Fruit fly (Drosophila melanogaster): Measurements from ENCODE around the gene Msp300.

Msp300 gene

dm6 chr2L:5095350-5095962 lies 5.2 kb upstream of the Msp300 start:
- TF ChIP-seq CG7556 (GFP tag; optimal IDR thresholded peaks at IDR 0.05), result no peak
- no peak for TF ChIP-seq sna (GFP tag; IDR thresholded peaks at IDR 0.05; ENCODE audit: partially characterized antibody)
- no peak for TF ChIP-seq zfh2 (GFP tag; optimal IDR thresholded peaks at IDR 0.05)
- no peak for TF ChIP-seq Dfd (GFP tag; optimal IDR thresholded peaks at IDR 0.05)
- no peak for TF ChIP-seq CG11093 (GFP tag; IDR thresholded peaks at IDR 0.05)
- TF ChIP-seq CG8290 (GFP tag; optimal IDR thresholded peaks at IDR 0.05), result no peak
- TF ChIP-seq CG8290 (tag; optimal IDR thresholded peaks at IDR 0.05), result peak in 1 of 2 experiments; percentile 46
- no peak for TF ChIP-seq CG17328 (GFP tag; IDR thresholded peaks at IDR 0.05)
- no peak for TF ChIP-seq Blimp-1 (GFP tag; optimal IDR thresholded peaks at IDR 0.05)
- TF ChIP-seq Nf-YA (GFP tag; IDR thresholded peaks at IDR 0.05), result no peak
- no peak for TF ChIP-seq Mrtf (GFP tag; IDR thresholded peaks at IDR 0.05)
- TF ChIP-seq NFAT (GFP tag; IDR thresholded peaks at IDR 0.05), result no peak
- no peak for TF ChIP-seq CG10979 (tag; optimal IDR thresholded peaks at IDR 0.05)
- no peak for TF ChIP-seq CG13624 (GFP tag; optimal IDR thresholded peaks at IDR 0.05)
- no peak for TF ChIP-seq CG8281 (tag; optimal IDR thresholded peaks at IDR 0.05)
- TF ChIP-seq dmrt99B (tag; optimal IDR thresholded peaks at IDR 0.05), result no peak
- no peak for TF ChIP-seq bab2 (GFP tag; optimal IDR thresholded peaks at IDR 0.05)
- TF ChIP-seq Hr51 (GFP tag; optimal IDR thresholded peaks at IDR 0.05), result no peak
- no peak for TF ChIP-seq CG9932 (GFP tag; IDR thresholded peaks at IDR 0.05)
- TF ChIP-seq CG10543 (GFP tag; optimal IDR thresholded peaks at IDR 0.05), result peak; percentile 74
- no peak for TF ChIP-seq HLH54F (GFP tag; optimal IDR thresholded peaks at IDR 0.05)
- TF ChIP-seq Bteb2 (GFP tag; optimal IDR thresholded peaks at IDR 0.05), result no peak
- TF ChIP-seq fd102C (GFP tag; optimal IDR thresholded peaks at IDR 0.05), result no peak
- TF ChIP-seq CG15011 (GFP tag; optimal IDR thresholded peaks at IDR 0.05), result no peak
- no peak for TF ChIP-seq CG3838 (GFP tag; optimal IDR thresholded peaks at IDR 0.05)
- no peak for TF ChIP-seq CG7839 (tag; optimal IDR thresholded peaks at IDR 0.05)
- TF ChIP-seq dmrt11E (tag; optimal IDR thresholded peaks at IDR 0.05), result no peak
- TF ChIP-seq PHDP (tag; optimal IDR thresholded peaks at IDR 0.05), result peak; percentile 23
- TF ChIP-seq Rfx (GFP tag; IDR thresholded peaks at IDR 0.05), result 0 out of 2 replicates have a peak, but pooled peaks have one; percentile 8
- no peak for TF ChIP-seq sc (optimal IDR thresholded peaks at IDR 0.05)
- TF ChIP-seq sc (GFP tag; optimal IDR thresholded peaks at IDR 0.05), result no peak
- no peak for TF ChIP-seq Sry-β (GFP tag; optimal IDR thresholded peaks at IDR 0.05)
- no peak for TF ChIP-seq Taf1 (GFP tag; IDR thresholded peaks at IDR 0.05)
- TF ChIP-seq CG17612 (GFP tag; IDR thresholded peaks at IDR 0.05), result no peak
- no peak for TF ChIP-seq Stat92E (GFP tag; optimal IDR thresholded peaks at IDR 0.05)
- TF ChIP-seq pzg (GFP tag; optimal IDR thresholded peaks at IDR 0.05), result no peak
- TF ChIP-seq gsb-n (tag; optimal IDR thresholded peaks at IDR 0.05), result no peak
- TF ChIP-seq CG3847 (GFP tag; IDR thresholded peaks at IDR 0.05), result no peak
- TF ChIP-seq CG1792 (GFP tag; optimal IDR thresholded peaks at IDR 0.05), result no peak
- no peak for TF ChIP-seq bsh (GFP tag; optimal IDR thresholded peaks at IDR 0.05)
- TF ChIP-seq jigr1 (GFP tag; IDR thresholded peaks at IDR 0.05), result no peak
- no peak for TF ChIP-seq z (GFP tag; IDR thresholded peaks at IDR 0.05)
- TF ChIP-seq NC2β (GFP tag; optimal IDR thresholded peaks at IDR 0.05), result no peak
- no peak for TF ChIP-seq CG15601 (tag; optimal IDR thresholded peaks at IDR 0.05)
- no peak for TF ChIP-seq lola (GFP tag; optimal IDR thresholded peaks at IDR 0.05)
- no peak for TF ChIP-seq CG2202 (tag; optimal IDR thresholded peaks at IDR 0.05)
- no peak for TF ChIP-seq CG7745 (tag; optimal IDR thresholded peaks at IDR 0.05)
- no peak for TF ChIP-seq kah (GFP tag; optimal IDR thresholded peaks at IDR 0.05)
- TF ChIP-seq nom (GFP tag; optimal IDR thresholded peaks at IDR 0.05), result no peak
- TF ChIP-seq CG9727 (GFP tag; optimal IDR thresholded peaks at IDR 0.05), result no peak

Measured in whole organism, embryonic.